Fruit fly (Drosophila melanogaster) whole organism, embryonic: ENCODE data around the gene CG15439.

ENCODE experiments used
- Abd-B ChIP-seq: fragments of 200-800 bp; sonication (Bioruptor generic); optimal IDR thresholded peaks from 2 replicates; lab custom pipeline; 2018; ENCODE audit warnings: missing biosample characterization, mild to moderate bottlenecking, missing genetic modification characterization, moderate library complexity
- CG10209 ChIP-seq: fragments of 200-800 bp; sonication (Bioruptor generic); optimal IDR thresholded peaks from 3 replicates; lab custom pipeline; 2017; ENCODE audit warnings: missing biosample characterization, mild to moderate bottlenecking, missing genetic modification characterization, missing genetic modification reagents
- CG11085 ChIP-seq: fragments of 200-800 bp; sonication (Bioruptor generic); IDR thresholded peaks from 2 replicates; pipeline ENCODE4 v1.3.6; 2022; ENCODE audit warnings: missing biosample characterization, missing genetic modification characterization
- CG11504 ChIP-seq: fragments of 200-800 bp; sonication (Bioruptor generic); optimal IDR thresholded peaks from 3 replicates; lab custom pipeline; 2019; ENCODE audit warnings: missing biosample characterization, mild to moderate bottlenecking, missing genetic modification characterization, moderate library complexity
- CG12219 ChIP-seq: fragments of 200-800 bp; sonication (Bioruptor generic); optimal IDR thresholded peaks from 3 replicates; lab custom pipeline; 2018; ENCODE audit warnings: missing biosample characterization, mild to moderate bottlenecking, missing genetic modification characterization
- CG15514 ChIP-seq: fragments of 200-800 bp; sonication (Bioruptor generic); optimal IDR thresholded peaks from 3 replicates; lab custom pipeline; 2017; ENCODE audit warnings: missing biosample characterization, missing genetic modification characterization, mild to moderate bottlenecking, moderate library complexity, missing genetic modification reagents
- CG16813 ChIP-seq: fragments of 200-800 bp; sonication (Bioruptor generic); IDR thresholded peaks from 3 replicates; pipeline ENCODE4 v1.3.6; 2022; ENCODE audit warnings: missing biosample characterization, missing genetic modification characterization; ENCODE audit not compliant: partially characterized antibody
- CG16815 ChIP-seq: fragments of 200-800 bp; sonication (Bioruptor generic); optimal IDR thresholded peaks from 3 replicates; lab custom pipeline; 2017; ENCODE audit warnings: missing biosample characterization, mild to moderate bottlenecking, missing genetic modification characterization
- CG1832 ChIP-seq: fragments of 200-800 bp; sonication (Bioruptor generic); optimal IDR thresholded peaks from 2 replicates; lab custom pipeline; 2017; ENCODE audit warnings: missing biosample characterization, mild to moderate bottlenecking, missing genetic modification characterization, inconsistent platforms
- CG18619 ChIP-seq: fragments of 200-800 bp; sonication (Bioruptor generic); optimal IDR thresholded peaks from 3 replicates; lab custom pipeline; 2017; ENCODE audit warnings: missing biosample characterization, mild to moderate bottlenecking, missing genetic modification characterization
- CG2129 ChIP-seq: fragments of 200-800 bp; sonication (Bioruptor generic); IDR thresholded peaks from 2 replicates; pipeline ENCODE4 v1.3.6; 2022; ENCODE audit warnings: missing biosample characterization, missing genetic modification characterization; ENCODE audit not compliant: partially characterized antibody
- CG3065 ChIP-seq: fragments of 200-800 bp; sonication (Bioruptor generic); optimal IDR thresholded peaks from 2 replicates; lab custom pipeline; 2016; ENCODE audit warnings: missing biosample characterization, missing genetic modification characterization
- CG31224 ChIP-seq: fragments of 200-800 bp; sonication (Bioruptor generic); IDR thresholded peaks from 2 replicates; pipeline ENCODE4 v1.3.6; 2022; ENCODE audit warnings: missing biosample characterization, missing genetic modification characterization
- CG4360 ChIP-seq: fragments of 200-800 bp; sonication (Bioruptor generic); IDR thresholded peaks from 2 replicates; pipeline ENCODE4 v1.3.6; 2022; ENCODE audit warnings: missing biosample characterization, missing genetic modification characterization
- CG7745 ChIP-seq: fragments of 200-800 bp; sonication (Bioruptor generic); optimal IDR thresholded peaks from 2 replicates; lab custom pipeline; 2018; ENCODE audit warnings: missing biosample characterization, mild to moderate bottlenecking, missing genetic modification characterization, moderate library complexity
- CG8089 ChIP-seq: fragments of 200-800 bp; sonication (Bioruptor generic); optimal IDR thresholded peaks from 3 replicates; lab custom pipeline; 2016; ENCODE audit warnings: missing biosample characterization, missing genetic modification characterization
- CG8478 ChIP-seq: fragments of >200 bp; optimal IDR thresholded peaks from 2 replicates; lab custom pipeline; 2018
- CG9727 ChIP-seq: fragments of 200-800 bp; sonication (Bioruptor generic); optimal IDR thresholded peaks from 3 replicates; lab custom pipeline; 2017; ENCODE audit warnings: missing biosample characterization, mild to moderate bottlenecking, missing genetic modification characterization
- Dek ChIP-seq: fragments of 200-800 bp; sonication (Bioruptor generic); optimal IDR thresholded peaks from 3 replicates; lab custom pipeline; 2019; ENCODE audit warnings: missing biosample characterization, mild to moderate bottlenecking, missing genetic modification characterization, moderate library complexity
- Dll ChIP-seq: fragments of 200-800 bp; sonication (Bioruptor generic); IDR thresholded peaks from 4 replicates; pipeline ENCODE4 v1.3.6; 2022; ENCODE audit warnings: missing biosample characterization, missing genetic modification characterization; ENCODE audit not compliant: partially characterized antibody
- Doc3 ChIP-seq: fragments of 200-800 bp; sonication (Bioruptor generic); IDR thresholded peaks from 3 replicates; pipeline ENCODE4 v1.3.6; 2022; ENCODE audit warnings: missing biosample characterization, missing genetic modification characterization; ENCODE audit not compliant: partially characterized antibody
- HmgD ChIP-seq: fragments of 200-800 bp; sonication (Bioruptor generic); optimal IDR thresholded peaks from 3 replicates; lab custom pipeline; 2016; ENCODE audit warnings: missing biosample characterization, missing genetic modification characterization
- MESR4 ChIP-seq: fragments of 200-800 bp; sonication (Bioruptor generic); optimal IDR thresholded peaks from 2 replicates; lab custom pipeline; 2018; ENCODE audit warnings: missing biosample characterization, mild to moderate bottlenecking, missing genetic modification characterization, moderate library complexity
- MTF-1 ChIP-seq: fragments of 200-800 bp; sonication (Bioruptor generic); optimal IDR thresholded peaks from 2 replicates; lab custom pipeline; 2018; ENCODE audit warnings: missing biosample characterization, mild to moderate bottlenecking, missing genetic modification characterization, borderline replicate concordance
- NfI ChIP-seq: fragments of 200-800 bp; sonication (Bioruptor generic); optimal IDR thresholded peaks from 3 replicates; lab custom pipeline; 2018; ENCODE audit warnings: missing biosample characterization, mild to moderate bottlenecking, missing genetic modification characterization, moderate library complexity
- Opbp ChIP-seq: fragments of 200-800 bp; sonication (Bioruptor generic); IDR thresholded peaks from 3 replicates; pipeline ENCODE4 v1.3.6; 2022; ENCODE audit warnings: missing biosample characterization, missing genetic modification characterization; ENCODE audit not compliant: partially characterized antibody
- YL-1 ChIP-seq: fragments of 200-800 bp; sonication (Bioruptor generic); optimal IDR thresholded peaks from 3 replicates; lab custom pipeline; 2017; ENCODE audit warnings: missing biosample characterization, mild to moderate bottlenecking, missing genetic modification characterization
- cas ChIP-seq: fragments of 200-800 bp; sonication (Bioruptor generic); IDR thresholded peaks from 2 replicates; pipeline ENCODE4 v1.3.6; 2022; ENCODE audit warnings: missing biosample characterization, missing genetic modification characterization
- crol ChIP-seq: fragments of 200-800 bp; sonication (Bioruptor generic); IDR thresholded peaks from 2 replicates; pipeline ENCODE4 v1.3.6; 2022; ENCODE audit warnings: missing biosample characterization, missing genetic modification characterization
- crp ChIP-seq, 2 experiments: fragments of 200-800 bp; sonication (Bioruptor generic); optimal IDR thresholded peaks; 2 replicates in 1 of 2; 3 replicates in 1 of 2; lab custom pipeline; 2017; ENCODE audit warnings: missing biosample characterization in 2 of 2, missing genetic modification characterization in 2 of 2, mild to moderate bottlenecking in 1 of 2, moderate library complexity in 1 of 2
- dimm ChIP-seq: fragments of 200-800 bp; sonication (Bioruptor generic); IDR thresholded peaks from 2 replicates; pipeline ENCODE4 v1.3.6; 2022; ENCODE audit warnings: missing biosample characterization, missing genetic modification characterization
- ewg ChIP-seq: fragments of 200-800 bp; sonication (Bioruptor generic); optimal IDR thresholded peaks from 3 replicates; lab custom pipeline; 2017; ENCODE audit warnings: mild to moderate bottlenecking, missing biosample characterization, missing genetic modification reagents, missing genetic modification characterization
- gcm ChIP-seq: fragments of 200-800 bp; sonication (Bioruptor generic); optimal IDR thresholded peaks from 2 replicates; lab custom pipeline; 2019; ENCODE audit warnings: missing biosample characterization, mild to moderate bottlenecking, missing genetic modification characterization, moderate library complexity
- gcm2 ChIP-seq: fragments of 200-800 bp; sonication (Bioruptor generic); optimal IDR thresholded peaks from 2 replicates; lab custom pipeline; 2016; ENCODE audit warnings: missing biosample characterization, missing genetic modification characterization
- hbn ChIP-seq: fragments of 200-800 bp; sonication (Bioruptor generic); IDR thresholded peaks from 2 replicates; pipeline ENCODE4 v1.3.6; 2022; ENCODE audit warnings: missing biosample characterization, missing genetic modification characterization; ENCODE audit not compliant: partially characterized antibody
- lilli ChIP-seq: fragments of 200-800 bp; sonication (Bioruptor generic); optimal IDR thresholded peaks from 3 replicates; lab custom pipeline; 2016; ENCODE audit warnings: missing biosample characterization, missing genetic modification characterization
- nerfin-2 ChIP-seq: fragments of 200-800 bp; sonication (Bioruptor generic); IDR thresholded peaks from 2 replicates; pipeline ENCODE4 v1.3.6; 2022; ENCODE audit warnings: missing biosample characterization, missing genetic modification characterization; ENCODE audit not compliant: partially characterized antibody
- nom ChIP-seq: fragments of 200-800 bp; sonication (Bioruptor generic); optimal IDR thresholded peaks from 2 replicates; lab custom pipeline; 2017; ENCODE audit warnings: missing biosample characterization, missing genetic modification characterization, mild to moderate bottlenecking, moderate library complexity, missing genetic modification reagents
- pho ChIP-seq: fragments of 200-800 bp; sonication (Bioruptor generic); optimal IDR thresholded peaks from 2 replicates; lab custom pipeline; 2016; ENCODE audit warnings: missing biosample characterization, missing genetic modification characterization
- phol ChIP-seq: fragments of 200-800 bp; sonication (Bioruptor generic); optimal IDR thresholded peaks from 3 replicates; lab custom pipeline; 2018; ENCODE audit warnings: missing biosample characterization, mild to moderate bottlenecking, missing genetic modification characterization, moderate library complexity
- run ChIP-seq: fragments of 200-800 bp; sonication (Bioruptor generic); optimal IDR thresholded peaks from 3 replicates; lab custom pipeline; 2018; ENCODE audit warnings: missing biosample characterization, mild to moderate bottlenecking, missing genetic modification characterization
- sc ChIP-seq, 3 experiments: fragments of >200 bp in 2 of 3; fragments of 200-800 bp in 1 of 3; sonication (Bioruptor generic) in 1 of 3; optimal IDR thresholded peaks; 2 replicates in 2 of 3; 3 replicates in 1 of 3; lab custom pipeline; 2017; ENCODE audit warnings: mild to moderate bottlenecking in 1 of 3, missing biosample characterization in 1 of 3, missing genetic modification characterization in 1 of 3, missing genetic modification reagents in 1 of 3
- schlank ChIP-seq: fragments of 200-800 bp; sonication (Bioruptor generic); optimal IDR thresholded peaks from 2 replicates; lab custom pipeline; 2018; ENCODE audit warnings: missing biosample characterization, mild to moderate bottlenecking, missing genetic modification characterization
- slou ChIP-seq: fragments of 200-800 bp; sonication (Bioruptor generic); optimal IDR thresholded peaks from 3 replicates; lab custom pipeline; 2016; ENCODE audit warnings: missing biosample characterization, missing genetic modification characterization
- sob ChIP-seq: fragments of 200-800 bp; sonication (Bioruptor generic); IDR thresholded peaks from 2 replicates; pipeline ENCODE4 v1.3.6; 2022; ENCODE audit warnings: missing biosample characterization, missing genetic modification characterization
- stwl ChIP-seq: fragments of 200-800 bp; sonication (Bioruptor generic); optimal IDR thresholded peaks from 3 replicates; lab custom pipeline; 2018; ENCODE audit warnings: missing biosample characterization, mild to moderate bottlenecking, missing genetic modification characterization, moderate library complexity
- vfl ChIP-seq: fragments of 200-800 bp; sonication (Bioruptor generic); optimal IDR thresholded peaks from 2 replicates; lab custom pipeline; 2016; ENCODE audit warnings: missing biosample characterization, missing genetic modification characterization

CG15439 gene

DNA sequence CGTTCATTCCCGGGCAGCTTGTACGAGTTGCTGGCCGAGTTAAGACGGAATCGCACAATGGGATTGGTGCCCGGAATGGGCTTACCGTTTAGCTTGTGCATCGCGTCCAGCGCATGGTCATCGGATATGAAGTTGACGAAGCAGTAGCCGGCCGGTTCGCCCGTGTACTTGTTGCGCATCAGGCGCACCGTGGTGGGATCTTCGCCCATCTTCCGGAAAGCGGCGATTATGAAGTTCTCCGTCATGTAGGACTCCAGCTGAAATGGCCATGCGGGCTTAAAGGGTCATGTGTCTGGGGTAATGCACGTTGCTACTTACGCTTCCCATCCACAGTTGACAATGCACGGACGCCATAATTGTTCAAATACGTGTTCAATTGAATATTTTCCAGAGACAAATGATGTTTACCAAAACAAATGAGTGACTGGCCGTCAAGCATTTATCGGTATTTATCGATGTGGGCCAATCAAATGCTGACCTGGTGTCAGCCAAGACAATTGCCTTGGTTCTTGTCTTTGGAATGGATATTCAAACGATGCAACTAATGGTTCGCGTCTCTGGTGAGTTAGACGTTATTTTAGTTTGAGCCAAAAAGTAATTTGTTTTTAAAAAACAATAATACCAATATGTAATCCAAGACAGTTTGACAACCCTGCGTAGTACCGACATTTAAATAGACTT, 1.3 kb upstream of the CG15439 start, which contains the start of the genes Secp43 and ND-B8 (continued):
- TF ChIP-seq CG16813 (GFP tag; lab: Robert Waterston, UW) (peak; percentile 80), Dek (tag; lab: Kevin White, UChicago) (peak; percentile 27), CG18619 (GFP tag; lab: Kevin White, UChicago) (no peak), dimm (GFP tag; lab: Robert Waterston, UW) (no peak), schlank (tag; lab: Kevin White, UChicago) (no peak), CG31224 (GFP tag; lab: Robert Waterston, UW) (no peak), vfl (GFP tag; lab: Kevin White, UChicago) (no peak), MESR4 (GFP tag; lab: Kevin White, UChicago) (peak; percentile 67), CG1832 (GFP tag; lab: Kevin White, UChicago) (no peak), Abd-B (GFP tag; lab: Kevin White, UChicago) (peak; percentile 45), phol (peak; percentile 64), CG15514 (GFP tag; lab: Kevin White, UChicago) (peak; percentile 75), MTF-1 (no peak), run (tag; lab: Kevin White, UChicago) (no peak), Dll (GFP tag; lab: Robert Waterston, UW) (peak; percentile 77), hbn (GFP tag; lab: Robert Waterston, UW) (peak; percentile 57), CG11085 (GFP tag; lab: Robert Waterston, UW) (no peak), gcm (no peak), lilli (GFP tag; lab: Kevin White, UChicago) (no peak), YL-1 (GFP tag; lab: Kevin White, UChicago) (peak; percentile 41), slou (GFP tag; lab: Kevin White, UChicago) (no peak), CG9727 (GFP tag; lab: Kevin White, UChicago) (no peak), sc (optimal IDR thresholded peaks at IDR 0.05; lab: Kevin White, UChicago) (no peak), sc (GFP tag; optimal IDR thresholded peaks at IDR 0.05; lab: Kevin White, UChicago) (no peak), CG8478 (lab: Kevin White, UChicago) (no peak), gcm2 (GFP tag; lab: Kevin White, UChicago) (no peak), NfI (GFP tag; lab: Kevin White, UChicago) (peak; percentile 9), HmgD (peak; percentile 74), CG11504 (tag; lab: Kevin White, UChicago) (peak; percentile 4), CG10209 (GFP tag; lab: Kevin White, UChicago) (no peak), ewg (GFP tag; lab: Kevin White, UChicago) (peak; percentile 4), CG3065 (no peak), nerfin-2 (peak; percentile 82), CG4360 (GFP tag; lab: Robert Waterston, UW) (no peak), cas (no peak), CG2129 (GFP tag; lab: Robert Waterston, UW) (0 out of 2 replicates have a peak, but pooled peaks have one; percentile 29), Doc3 (peak; percentile 71), CG7745 (tag; lab: Kevin White, UChicago) (no peak), CG8089 (GFP tag; lab: Kevin White, UChicago) (no peak), crol (GFP tag; lab: Robert Waterston, UW) (no peak), Opbp (GFP tag; lab: Robert Waterston, UW) (peak; percentile 77; the same call in 2 of the 3 replicates), nom (GFP tag; lab: Kevin White, UChicago) (no peak), sob (peak; percentile 37; the same call in 1 of the 2 replicates), CG12219 (GFP tag; lab: Kevin White, UChicago) (no peak), stwl (tag; lab: Kevin White, UChicago) (peak; percentile 62), CG16815 (GFP tag; lab: Kevin White, UChicago) (no peak), crp (GFP tag; optimal IDR thresholded peaks at IDR 0.05; lab: Kevin White, UChicago) (peak in 1 of 2 experiments; percentile 58), pho (GFP tag; lab: Kevin White, UChicago) (no peak)
